Worm (Caenorhabditis elegans): ENCODE measurements around the gene srh-70.

srh-70 gene

ce11 chrII:12502784-12503183 lies 15.9 kb downstream of the srh-70 start, which contains the start of gene ador-1:
Gene ador-1, minus strand, starts transcription at chrII:12502884.
- TF ChIP-seq ztf-1 (GFP tag; conservative IDR thresholded peaks at IDR 0.05), result no peak
- no peak for TF ChIP-seq ceh-16 (tag; optimal IDR thresholded peaks at IDR 0.05)
- TF ChIP-seq mdl-1 (tag; optimal IDR thresholded peaks at IDR 0.05), result no peak
- no peak for TF ChIP-seq peb-1 (tag; optimal IDR thresholded peaks at IDR 0.05)
- no peak for TF ChIP-seq lsy-2 (tag; optimal IDR thresholded peaks at IDR 0.05)
- no peak for TF ChIP-seq nhr-129 (tag; optimal IDR thresholded peaks at IDR 0.05)
- TF ChIP-seq nhr-77 (tag; optimal IDR thresholded peaks at IDR 0.05), result no peak
- no peak for TF ChIP-seq egl-27 (tag; optimal IDR thresholded peaks at IDR 0.05)
- no peak for TF ChIP-seq nhr-6 (tag; optimal IDR thresholded peaks at IDR 0.05)
- no peak for TF ChIP-seq sma-3 (GFP tag; optimal IDR thresholded peaks at IDR 0.05)
- TF ChIP-seq nhr-10 (tag; optimal IDR thresholded peaks at IDR 0.05), result no peak
- TF ChIP-seq nhr-23 (tag; optimal IDR thresholded peaks at IDR 0.05), result no peak

- TF ChIP-seq R02D3.7 (tag; optimal IDR thresholded peaks at IDR 0.05) (no peak), ztf-4 (tag; optimal IDR thresholded peaks at IDR 0.05) (no peak), sem-4 (tag; optimal IDR thresholded peaks at IDR 0.05) (no peak)
Observed at ce11 chrII:12499969-12500368, 18.7 kb downstream of the srh-70 start.

ce11 chrII:12496981-12497380 lies 21.7 kb downstream of the srh-70 start, which contains the start of gene T21B4.3:
Gene T21B4.3, minus strand, starts transcription at chrII:12497081.
- TF ChIP-seq unc-62 (GFP tag; optimal IDR thresholded peaks at IDR 0.05), result no peak
- no peak for TF ChIP-seq elt-1 (tag; optimal IDR thresholded peaks at IDR 0.05)
- TF ChIP-seq mab-5 (tag; optimal IDR thresholded peaks at IDR 0.05), result no peak
- no peak for TF ChIP-seq ceh-82 (tag; optimal IDR thresholded peaks at IDR 0.05)
- TF ChIP-seq nhr-21 (tag; optimal IDR thresholded peaks at IDR 0.05), result no peak
- TF ChIP-seq nhr-25 (tag; optimal IDR thresholded peaks at IDR 0.05), result no peak
- no peak for TF ChIP-seq ztf-11 (tag; optimal IDR thresholded peaks at IDR 0.05)
- TF ChIP-seq nhr-12 (tag; optimal IDR thresholded peaks at IDR 0.05), result no peak
- TF ChIP-seq R02D3.7 (tag; optimal IDR thresholded peaks at IDR 0.05), result no peak
- no peak for TF ChIP-seq lin-39 (tag; optimal IDR thresholded peaks at IDR 0.05)
- no peak for TF ChIP-seq mdl-1 (tag; optimal IDR thresholded peaks at IDR 0.05)
- TF ChIP-seq crh-2 (tag; optimal IDR thresholded peaks at IDR 0.05), result no peak
- no peak for TF ChIP-seq fos-1 (tag; optimal IDR thresholded peaks at IDR 0.05)
- no peak for TF ChIP-seq dmd-4 (tag; optimal IDR thresholded peaks at IDR 0.05)
- no peak for TF ChIP-seq lsy-2 (tag; optimal IDR thresholded peaks at IDR 0.05)
- TF ChIP-seq Y55F3AM.14 (GFP tag; optimal IDR thresholded peaks at IDR 0.05), result no peak
- TF ChIP-seq mbf-1 (tag; optimal IDR thresholded peaks at IDR 0.05), result no peak

- TF ChIP-seq egl-27 (tag; optimal IDR thresholded peaks at IDR 0.05) (peak; percentile 53), nhr-6 (tag; optimal IDR thresholded peaks at IDR 0.05) (peak; percentile 47), F13H6.1 (tag; optimal IDR thresholded peaks at IDR 0.05) (peak; percentile 67), crh-2 (tag; optimal IDR thresholded peaks at IDR 0.05) (peak; percentile 60), ZK546.5 (tag; optimal IDR thresholded peaks at IDR 0.05) (no peak), nhr-11 (tag; optimal IDR thresholded peaks at IDR 0.05) (peak; percentile 8), ceh-82 (tag; optimal IDR thresholded peaks at IDR 0.05) (no peak), ztf-4 (tag; optimal IDR thresholded peaks at IDR 0.05) (no peak), C34F6.9 (tag; optimal IDR thresholded peaks at IDR 0.05) (peak; percentile 56), nhr-129 (tag; optimal IDR thresholded peaks at IDR 0.05) (peak; percentile 75), zag-1 (tag; optimal IDR thresholded peaks at IDR 0.05) (no peak), alr-1 (tag; optimal IDR thresholded peaks at IDR 0.05) (no peak), fos-1 (tag; optimal IDR thresholded peaks at IDR 0.05) (peak; percentile 49), nhr-25 (tag; optimal IDR thresholded peaks at IDR 0.05) (no peak), nhr-237 (tag; optimal IDR thresholded peaks at IDR 0.05) (no peak), elt-1 (tag; optimal IDR thresholded peaks at IDR 0.05) (no peak), nhr-21 (tag; optimal IDR thresholded peaks at IDR 0.05) (peak; percentile 60), lsy-2 (tag; optimal IDR thresholded peaks at IDR 0.05) (peak; percentile 68 to 70), lin-39 (tag; optimal IDR thresholded peaks at IDR 0.05) (no peak), blmp-1 (tag; optimal IDR thresholded peaks at IDR 0.05; ENCODE audit: insufficient read depth) (no peak), unc-62 (GFP tag; optimal IDR thresholded peaks at IDR 0.05) (no peak), skn-1 (tag; optimal IDR thresholded peaks at IDR 0.05) (no peak), nhr-23 (tag; optimal IDR thresholded peaks at IDR 0.05) (no peak), aly-2 (tag; optimal IDR thresholded peaks at IDR 0.05) (no peak), sem-4 (tag; optimal IDR thresholded peaks at IDR 0.05) (peak; percentile 46), mdl-1 (tag; optimal IDR thresholded peaks at IDR 0.05) (no peak), sma-3 (GFP tag; optimal IDR thresholded peaks at IDR 0.05) (peak; percentile 65), nhr-12 (tag; optimal IDR thresholded peaks at IDR 0.05) (no peak), ztf-1 (GFP tag; conservative IDR thresholded peaks at IDR 0.05) (no peak), nhr-77 (tag; optimal IDR thresholded peaks at IDR 0.05) (no peak), ama-1 (optimal IDR thresholded peaks at IDR 0.05) (no peak), dmd-4 (tag; optimal IDR thresholded peaks at IDR 0.05) (no peak), unc-39 (tag; optimal IDR thresholded peaks at IDR 0.05) (no peak), R02D3.7 (tag; optimal IDR thresholded peaks at IDR 0.05) (no peak), snpc-4 (tag; optimal IDR thresholded peaks at IDR 0.05) (peak; percentile 92), elt-3 (tag; optimal IDR thresholded peaks at IDR 0.05) (no peak), nhr-10 (tag; optimal IDR thresholded peaks at IDR 0.05) (no peak), Y55F3AM.14 (GFP tag; optimal IDR thresholded peaks at IDR 0.05) (peak; percentile 54), gmeb-1 (tag; optimal IDR thresholded peaks at IDR 0.05) (peak; percentile 69), mab-5 (tag; optimal IDR thresholded peaks at IDR 0.05) (no peak), mbf-1 (tag; optimal IDR thresholded peaks at IDR 0.05) (no peak)
Observed at ce11 chrII:12494556-12495131, 24.0 kb downstream of the srh-70 start, which contains the start of gene col-85. Gene col-85, minus strand, starts transcription at chrII:12495095.
